Fruit fly (Drosophila melanogaster) whole organism, adult: ENCODE measurements around the gene Hmgcr.

ENCODE experiments used
- CG11617 ChIP-seq: fragments of 200-800 bp; sonication (Bioruptor generic); optimal IDR thresholded peaks from 2 replicates; lab custom pipeline; 2017; ENCODE audit warnings: mild to moderate bottlenecking, missing biosample characterization, missing genetic modification reagents, missing genetic modification characterization
- CG12768 ChIP-seq: fragments of 200-800 bp; sonication (Bioruptor generic); optimal IDR thresholded peaks from 2 replicates; lab custom pipeline; 2017; ENCODE audit warnings: missing biosample characterization, missing genetic modification characterization, mild to moderate bottlenecking, moderate library complexity, missing genetic modification reagents
- CG14711 ChIP-seq: fragments of 200-800 bp; sonication (Bioruptor generic); optimal IDR thresholded peaks from 2 replicates; lab custom pipeline; 2018; ENCODE audit warnings: missing biosample characterization, mild to moderate bottlenecking, missing genetic modification characterization, moderate library complexity
- CG1620 ChIP-seq: fragments of 200-800 bp; sonication (Bioruptor generic); optimal IDR thresholded peaks from 2 replicates; lab custom pipeline; 2016; ENCODE audit warnings: missing biosample characterization, missing genetic modification characterization
- CG33017 ChIP-seq: fragments of 200-800 bp; sonication (Bioruptor generic); optimal IDR thresholded peaks from 2 replicates; lab custom pipeline; 2018; ENCODE audit warnings: missing biosample characterization, mild to moderate bottlenecking, missing genetic modification characterization, moderate library complexity
- CG5204 ChIP-seq: fragments of 200-800 bp; sonication (Bioruptor generic); optimal IDR thresholded peaks from 2 replicates; lab custom pipeline; 2016; ENCODE audit warnings: missing biosample characterization, missing genetic modification characterization
- CG7045 ChIP-seq: fragments of 200-800 bp; sonication (Bioruptor generic); optimal IDR thresholded peaks from 2 replicates; lab custom pipeline; 2017; ENCODE audit warnings: missing biosample characterization, mild to moderate bottlenecking, missing genetic modification characterization
- CG7101 ChIP-seq: fragments of 200-800 bp; sonication (Bioruptor generic); optimal IDR thresholded peaks from 2 replicates; lab custom pipeline; 2018; ENCODE audit warnings: missing biosample characterization, mild to moderate bottlenecking, missing genetic modification characterization, moderate library complexity
- Clk ChIP-seq: fragments of 200-800 bp; sonication (Bioruptor generic); optimal IDR thresholded peaks from 2 replicates; lab custom pipeline; 2017; ENCODE audit warnings: missing biosample characterization, missing genetic modification characterization
- Crg-1 ChIP-seq: fragments of 200-800 bp; sonication (Bioruptor generic); optimal IDR thresholded peaks from 2 replicates; lab custom pipeline; 2016; ENCODE audit warnings: missing biosample characterization, missing genetic modification characterization
- Hr96 ChIP-seq: fragments of 200-800 bp; sonication (Bioruptor generic); optimal IDR thresholded peaks from 2 replicates; lab custom pipeline; 2016; ENCODE audit warnings: missing biosample characterization, missing genetic modification characterization
- Mnt ChIP-seq: fragments of 200-800 bp; sonication (Bioruptor generic); optimal IDR thresholded peaks from 2 replicates; lab custom pipeline; 2016; ENCODE audit warnings: missing biosample characterization, mild to moderate bottlenecking, missing genetic modification characterization
- bab1 ChIP-seq: fragments of 200-800 bp; sonication (Bioruptor generic); optimal IDR thresholded peaks from 3 replicates; lab custom pipeline; 2019; ENCODE audit warnings: missing biosample characterization, mild to moderate bottlenecking, missing genetic modification characterization, moderate library complexity
- cic ChIP-seq: fragments of 200-800 bp; sonication (Bioruptor generic); optimal IDR thresholded peaks from 2 replicates; lab custom pipeline; 2017; ENCODE audit warnings: missing biosample characterization, mild to moderate bottlenecking, missing genetic modification characterization, moderate library complexity
- cnc ChIP-seq, 2 experiments: fragments of >200 bp; optimal IDR thresholded peaks; 2 replicates each; lab custom pipeline; 2017
- kay ChIP-seq: fragments of 200-800 bp; sonication (Bioruptor generic); peaks from one replicate; lab custom pipeline; 2016; ENCODE audit warnings: missing biosample characterization, missing genetic modification characterization, borderline replicate concordance
- ovo ChIP-seq: fragments of 200-800 bp; sonication (Bioruptor generic); optimal IDR thresholded peaks from 2 replicates; lab custom pipeline; 2016; ENCODE audit warnings: missing biosample characterization, missing genetic modification characterization
- pad ChIP-seq: fragments of 200-800 bp; sonication (Bioruptor generic); optimal IDR thresholded peaks from 3 replicates; lab custom pipeline; 2017; ENCODE audit warnings: missing biosample characterization, missing genetic modification characterization, mild to moderate bottlenecking, moderate library complexity, missing genetic modification reagents
- tj ChIP-seq: fragments of 200-800 bp; sonication (Bioruptor generic); optimal IDR thresholded peaks from 3 replicates; lab custom pipeline; 2017; ENCODE audit warnings: missing biosample characterization, mild to moderate bottlenecking, missing genetic modification characterization, moderate library complexity
- toe ChIP-seq: fragments of 200-800 bp; sonication (Bioruptor generic); optimal IDR thresholded peaks from 2 replicates; lab custom pipeline; 2016; ENCODE audit warnings: missing biosample characterization, missing genetic modification characterization

Hmgcr gene

dm6 chr3R:23728086-23728485 is 5.0 kb upstream of the Hmgcr start:
- TF ChIP-seq ovo (GFP tag; lab: Kevin White, UChicago): peak; percentile 24
- TF ChIP-seq CG1620 (GFP tag; lab: Kevin White, UChicago): no peak
- TF ChIP-seq Mnt: peak; percentile 62
- TF ChIP-seq CG33017 (tag; lab: Kevin White, UChicago): peak; percentile 53
- TF ChIP-seq tj (GFP tag; lab: Kevin White, UChicago): peak; percentile 22
- no peak for TF ChIP-seq pad
- peak; percentile 79 for TF ChIP-seq CG12768 (GFP tag; lab: Kevin White, UChicago)
- TF ChIP-seq Crg-1 (GFP tag; lab: Kevin White, UChicago): no peak
- peak; percentile 26 for TF ChIP-seq CG7101 (tag; lab: Kevin White, UChicago)
- peak; percentile 85 for TF ChIP-seq cic
- peak; percentile 96 for TF ChIP-seq kay (GFP tag; lab: Kevin White, UChicago)
- peak; percentile 16 for TF ChIP-seq CG5204

dm6 chr3R:23729066-23729465 is 4.1 kb upstream of the Hmgcr start:
- TF ChIP-seq CG7045 (GFP tag; lab: Kevin White, UChicago) (peak; percentile 74), Mnt (peak; percentile 61), CG1620 (GFP tag; lab: Kevin White, UChicago) (no peak), cic (peak; percentile 91), tj (GFP tag; lab: Kevin White, UChicago) (no peak), cnc (optimal IDR thresholded peaks at IDR 0.05; lab: Kevin White, UChicago) (no peak), Hr96 (GFP tag; lab: Kevin White, UChicago) (no peak), CG14711 (tag; lab: Kevin White, UChicago) (peak; percentile 37), bab1 (GFP tag; lab: Kevin White, UChicago) (no peak), Crg-1 (GFP tag; lab: Kevin White, UChicago) (peak; percentile 77), CG11617 (GFP tag; lab: Kevin White, UChicago) (peak; percentile 37), CG12768 (GFP tag; lab: Kevin White, UChicago) (peak; percentile 77), toe (GFP tag; lab: Kevin White, UChicago) (peak; percentile 7), CG5204 (no peak), CG7101 (tag; lab: Kevin White, UChicago) (peak; percentile 71), ovo (GFP tag; lab: Kevin White, UChicago) (peak; percentile 65), Clk (GFP tag; lab: Kevin White, UChicago) (peak; percentile 23), pad (peak; percentile 42), CG33017 (tag; lab: Kevin White, UChicago) (peak; percentile 82), kay (GFP tag; lab: Kevin White, UChicago) (peak; percentile 57)

dm6 chr3R:23729632-23730471 is 3.3 kb upstream of the Hmgcr start:
- TF ChIP-seq Hr96 (GFP tag; lab: Kevin White, UChicago) (no peak), Mnt (peak; percentile 5), cic (peak; percentile 82), pad (peak; percentile 12), CG1620 (GFP tag; lab: Kevin White, UChicago) (no peak), Crg-1 (GFP tag; lab: Kevin White, UChicago) (no peak), CG11617 (GFP tag; lab: Kevin White, UChicago) (peak; percentile 13), CG7101 (tag; lab: Kevin White, UChicago) (no peak), tj (GFP tag; lab: Kevin White, UChicago) (peak; percentile 28), cnc (optimal IDR thresholded peaks at IDR 0.05; lab: Kevin White, UChicago) (no peak), CG7045 (GFP tag; lab: Kevin White, UChicago) (peak; percentile 10), CG12768 (GFP tag; lab: Kevin White, UChicago) (peak; percentile 87), toe (GFP tag; lab: Kevin White, UChicago) (no peak), CG14711 (tag; lab: Kevin White, UChicago) (no peak), kay (GFP tag; lab: Kevin White, UChicago) (peak; percentile 18), ovo (GFP tag; lab: Kevin White, UChicago) (no peak), CG5204 (no peak), CG33017 (tag; lab: Kevin White, UChicago) (peak; percentile 36), bab1 (GFP tag; lab: Kevin White, UChicago) (peak; percentile 33), Clk (GFP tag; lab: Kevin White, UChicago) (no peak)

dm6 chr3R:23730472-23730801 is 2.7 kb upstream of the Hmgcr start:
- TF ChIP-seq toe (GFP tag; lab: Kevin White, UChicago) (no peak), CG11617 (GFP tag; lab: Kevin White, UChicago) (no peak), cic (no peak), tj (GFP tag; lab: Kevin White, UChicago) (no peak), Hr96 (GFP tag; lab: Kevin White, UChicago) (no peak), CG1620 (GFP tag; lab: Kevin White, UChicago) (no peak), CG12768 (GFP tag; lab: Kevin White, UChicago) (no peak), Crg-1 (GFP tag; lab: Kevin White, UChicago) (no peak), CG14711 (tag; lab: Kevin White, UChicago) (no peak), CG5204 (no peak), kay (GFP tag; lab: Kevin White, UChicago) (no peak), CG33017 (tag; lab: Kevin White, UChicago) (no peak), Mnt (no peak), ovo (GFP tag; lab: Kevin White, UChicago) (no peak)

- no peak for TF ChIP-seq CG14711 (tag; lab: Kevin White, UChicago)
- TF ChIP-seq cnc (optimal IDR thresholded peaks at IDR 0.05; lab: Kevin White, UChicago): peak; percentile 83 to 97
Measured at dm6 chr3R:23732533-23732932, 591 bp upstream of the Hmgcr start.
